Fruit fly (Drosophila melanogaster): ENCODE data around the gene CG7017.

Gene CG7017

dm6 chr3L:20209896-20210295 lies 2.0 kb downstream of the CG7017 start:
- TF ChIP-seq noc (tag; optimal IDR thresholded peaks at IDR 0.05): no peak

DNA sequence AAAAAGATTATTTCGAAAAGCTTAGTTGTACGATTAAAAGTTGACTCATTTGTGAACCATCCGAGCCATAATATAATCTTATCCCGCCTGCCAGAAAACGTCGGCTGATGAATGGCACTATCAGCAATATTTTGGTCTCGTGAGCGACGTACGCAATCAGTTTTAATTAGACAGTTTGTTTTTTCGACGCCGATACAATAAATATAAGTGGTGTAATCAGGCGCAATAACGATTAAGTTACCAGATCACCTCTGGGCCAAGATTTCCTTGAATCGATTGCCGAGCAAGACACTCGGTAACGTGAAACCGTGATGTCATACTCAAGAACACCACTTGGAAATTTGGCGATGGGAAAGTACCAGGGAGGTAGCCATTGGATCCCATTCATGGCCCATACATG lies 2.8 kb downstream of the CG7017 start:
- TF ChIP-seq noc (tag; optimal IDR thresholded peaks at IDR 0.05): peak; percentile 63

dm6 chr3L:20206950-20207584 lies 4.9 kb downstream of the CG7017 start, which contains the start of gene CG6996:
CG6996 (plus strand) TSS chr3L:20207534.
- peak; percentile 35 for TF ChIP-seq noc (tag; optimal IDR thresholded peaks at IDR 0.05)

DNA sequence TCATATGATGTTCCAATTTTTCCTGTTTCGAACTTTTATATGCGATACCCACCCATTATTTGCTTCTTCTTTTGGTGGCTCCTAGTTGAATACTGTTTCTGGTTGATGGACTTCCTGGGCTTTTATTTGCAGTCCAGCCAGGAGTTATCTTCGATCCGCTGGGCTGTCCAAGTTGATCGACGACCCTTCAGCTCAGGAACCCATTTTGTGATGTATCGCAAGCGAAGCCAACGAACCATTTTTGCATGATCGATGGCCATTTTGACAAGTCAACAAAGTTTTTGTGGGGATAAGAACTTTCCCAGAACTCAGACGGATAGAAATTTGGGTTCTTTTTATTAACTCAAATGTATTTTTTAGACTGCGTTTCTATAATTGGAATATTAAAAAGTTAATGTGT lies 6.0 kb downstream of the CG7017 start, which contains the start of gene CG7290:
TSS of gene CG7290 (minus strand) at position 101 of the 400 bp plus-strand sequence.
- no peak for TF ChIP-seq noc (tag; optimal IDR thresholded peaks at IDR 0.05)

dm6 chr3L:20203587-20203986 lies 8.3 kb downstream of the CG7017 start, which contains the start of gene CG7298:
CG7298 (minus strand) TSS chr3L:20203687.
- no peak for TF ChIP-seq noc (tag; optimal IDR thresholded peaks at IDR 0.05)

DNA sequence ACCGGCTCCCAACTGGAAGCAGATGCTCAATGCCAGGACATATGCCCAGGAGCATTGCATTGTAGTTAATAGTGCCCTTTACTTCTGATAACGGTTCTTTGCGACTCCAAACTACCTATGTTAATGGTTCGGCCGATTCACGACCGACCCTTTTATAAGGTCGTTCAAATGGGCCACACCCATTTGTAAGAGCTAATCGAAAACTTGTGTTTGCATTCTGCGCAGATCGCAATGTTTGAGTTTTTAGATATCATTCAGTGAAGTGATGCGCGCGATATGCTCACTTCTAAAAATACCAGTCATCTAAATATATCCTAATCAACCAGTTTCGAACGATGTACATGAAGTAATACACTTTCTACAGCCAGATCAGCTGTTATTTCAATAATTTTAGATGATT lies 10.4 kb downstream of the CG7017 start, which contains the start of gene obst-F:
TSS of gene obst-F (minus strand) at position 101 of the 400 bp plus-strand sequence.
- no peak for TF ChIP-seq noc (tag; optimal IDR thresholded peaks at IDR 0.05)

DNA sequence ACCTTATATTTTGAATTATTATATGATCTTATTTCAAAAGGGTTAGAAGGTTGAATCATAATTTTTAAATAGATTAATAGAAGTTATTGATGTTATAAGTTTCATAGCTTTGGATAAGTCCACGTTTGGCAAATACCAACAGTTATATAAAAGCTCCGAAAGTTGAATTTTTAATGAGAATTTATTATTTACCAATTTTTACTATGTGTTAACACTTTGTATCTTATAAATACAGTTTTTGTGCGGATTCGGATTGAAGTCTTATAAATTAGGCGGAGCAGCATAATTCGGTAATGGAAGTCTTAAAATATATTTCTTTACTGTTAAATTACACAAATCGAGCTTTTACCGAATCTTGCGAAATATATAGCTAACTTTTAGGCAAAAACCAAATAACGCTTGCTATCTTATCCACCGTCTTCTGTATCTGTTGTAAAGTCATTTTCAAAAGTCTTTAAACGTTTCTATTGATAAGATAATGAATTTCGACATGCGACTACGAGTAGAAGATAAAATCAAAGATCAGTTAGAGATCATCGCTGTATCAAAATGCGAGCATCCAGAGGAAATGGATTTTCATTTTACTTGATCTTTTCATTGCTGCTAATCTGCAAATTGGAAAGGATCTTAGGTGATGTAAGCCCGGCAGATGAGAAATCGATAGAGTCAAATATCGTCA lies 12.2 kb downstream of the CG7017 start, which contains the start of gene CG42833:
TSS of gene CG42833 (plus strand) at position 525 of the 679 bp plus-strand sequence.
- TF ChIP-seq noc (tag; optimal IDR thresholded peaks at IDR 0.05): no peak

DNA sequence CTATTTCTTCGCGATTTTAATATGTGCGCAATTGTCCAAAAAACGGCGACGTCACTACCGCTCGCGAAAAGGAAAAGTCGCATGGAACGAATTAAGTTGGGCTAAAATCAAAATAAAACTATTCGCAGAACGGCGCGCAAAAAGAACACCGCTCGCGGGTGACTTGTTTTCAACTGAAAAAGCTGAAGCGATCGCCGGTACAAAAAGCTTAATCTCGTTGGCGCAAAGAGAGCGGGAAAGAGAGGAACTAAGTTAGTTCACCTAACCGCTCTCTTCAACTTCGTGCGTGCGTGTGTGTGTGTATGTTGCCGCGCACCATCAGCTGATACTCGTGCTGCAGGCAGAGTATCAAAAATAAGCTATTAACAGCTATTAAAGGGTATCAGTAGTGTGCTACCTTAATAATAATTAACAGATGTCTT lies 13.8 kb downstream of the CG7017 start, which contains the start of gene CG42674:
TSS of gene CG42674 (minus strand) at position 180 of the 422 bp plus-strand sequence.
- peak; percentile 33 for TF ChIP-seq noc (tag; optimal IDR thresholded peaks at IDR 0.05)

DNA sequence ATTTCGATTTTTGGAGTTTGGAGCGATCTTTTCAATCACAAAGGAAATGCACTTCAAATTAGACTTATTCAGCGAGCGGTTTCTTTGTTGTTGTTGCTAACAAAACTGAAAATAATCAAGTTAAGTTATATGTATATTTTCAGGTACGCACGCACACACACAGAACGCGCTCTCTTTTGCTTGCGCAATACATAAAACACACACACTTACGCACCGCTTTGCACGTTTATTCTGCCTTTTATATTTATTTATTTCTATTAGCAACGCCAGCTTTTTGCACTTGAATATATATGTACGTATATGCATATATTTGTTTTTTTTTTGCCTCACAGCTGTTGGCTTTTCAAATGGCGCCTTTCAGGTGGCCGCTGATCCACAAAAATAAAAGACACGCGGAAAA lies 14.2 kb downstream of the CG7017 start:
- TF ChIP-seq noc (tag; optimal IDR thresholded peaks at IDR 0.05): no peak

dm6 chr3L:20197213-20197612 lies 14.7 kb downstream of the CG7017 start:
- TF ChIP-seq noc (tag; optimal IDR thresholded peaks at IDR 0.05): no peak

dm6 chr3L:20196321-20196720 lies 15.6 kb downstream of the CG7017 start:
- TF ChIP-seq noc (tag; optimal IDR thresholded peaks at IDR 0.05): no peak

DNA sequence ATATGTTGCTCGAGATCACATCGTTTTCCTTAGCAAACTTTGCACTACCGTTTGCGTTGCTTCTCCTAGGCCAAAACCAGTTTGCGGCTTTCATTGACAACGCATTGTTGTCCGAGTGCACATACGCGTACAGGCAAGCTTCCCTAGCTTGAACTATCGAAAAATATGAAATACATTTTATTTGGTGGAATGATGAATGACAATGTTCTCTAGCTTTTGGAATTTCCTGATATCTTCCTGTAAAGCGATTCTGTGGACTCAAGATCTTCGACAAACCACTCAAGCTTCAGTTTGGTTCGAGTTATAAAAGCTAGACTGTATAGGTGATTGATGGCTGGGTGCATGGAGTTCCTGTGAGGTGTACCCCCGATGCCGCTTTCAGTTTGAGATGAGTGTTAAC lies 16.0 kb downstream of the CG7017 start:
- no peak for TF ChIP-seq noc (tag; optimal IDR thresholded peaks at IDR 0.05)

dm6 chr3L:20194731-20195130 lies 17.2 kb downstream of the CG7017 start:
- TF ChIP-seq noc (tag; optimal IDR thresholded peaks at IDR 0.05): peak; percentile 25

- TF ChIP-seq noc (tag; optimal IDR thresholded peaks at IDR 0.05): no peak
Measured at dm6 chr3L:20193748-20194058, 18.2 kb downstream of the CG7017 start.

DNA sequence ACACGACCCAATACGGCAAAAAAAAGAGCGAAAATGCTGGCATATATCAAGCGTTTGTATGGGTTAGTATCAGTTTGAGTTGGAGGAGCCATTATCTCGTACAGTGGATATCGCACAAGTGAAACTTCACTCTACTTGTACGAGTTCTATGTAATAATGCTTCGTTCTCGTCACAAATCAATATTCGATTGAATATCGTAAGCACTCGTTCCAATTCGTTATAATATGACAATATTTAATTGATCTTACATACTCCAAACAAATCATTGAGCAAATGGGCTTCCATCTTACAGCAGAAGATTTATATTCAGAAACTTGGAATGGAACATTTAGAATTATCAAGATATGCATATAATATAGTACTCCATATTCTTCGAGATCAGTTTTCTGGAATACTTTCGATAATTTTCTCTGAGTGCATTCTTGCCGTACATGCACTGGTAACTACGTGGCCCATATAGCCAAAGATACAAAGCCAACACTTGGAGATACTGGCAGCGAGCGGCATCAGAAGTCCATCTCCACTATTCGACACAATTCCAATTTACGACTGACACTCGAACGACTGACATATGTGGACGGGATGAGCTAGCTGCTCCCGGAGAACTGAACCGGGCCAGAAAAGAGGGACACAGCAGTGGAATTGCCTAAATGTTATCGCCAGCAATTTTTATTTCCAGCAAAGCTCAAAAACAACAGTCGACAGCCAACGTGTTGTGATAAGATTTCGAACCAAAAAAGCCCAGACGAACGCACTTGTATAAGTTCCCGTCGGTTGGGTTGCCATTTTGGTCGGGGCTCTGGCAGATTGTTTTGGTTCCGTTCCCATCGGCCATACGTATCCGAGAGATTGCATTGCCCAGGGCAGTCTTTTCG lies 18.8 kb downstream of the CG7017 start:
- TF ChIP-seq noc (tag; optimal IDR thresholded peaks at IDR 0.05): peak; percentile 44

- TF ChIP-seq noc (tag; optimal IDR thresholded peaks at IDR 0.05): no peak
Measured at dm6 chr3L:20191848-20192247, 20.1 kb downstream of the CG7017 start.
